Fruit fly (Drosophila melanogaster): Measurements from ENCODE around the gene PGRP-LB.

dm6 chr3R:11460502-11461358 lies at the start of gene PGRP-LB:
- TF ChIP-seq psq (optimal IDR thresholded peaks at IDR 0.05) (no peak), h (optimal IDR thresholded peaks at IDR 0.05) (no peak), ttk (optimal IDR thresholded peaks at IDR 0.05) (no peak)

All from Kc167 (cell line).